Worm (Caenorhabditis elegans) whole organism, young adult: ENCODE results near the gene srd-54.

Source experiments
- F22D6.2 ChIP-seq: sonication (generic microtip); optimal IDR thresholded peaks from 2 replicates; lab custom pipeline; 2016; ENCODE audit warnings: mild to moderate bottlenecking, missing genetic modification characterization, missing compliant biosample characterization
- F33H1.4 ChIP-seq: fragments of 200-800 bp; sonication (Bioruptor generic); IDR thresholded peaks from 2 replicates; pipeline ENCODE4 v1.3.6; 2022; ENCODE audit warnings: missing genetic modification reagents, missing genetic modification characterization, missing compliant biosample characterization
- F49E8.2 ChIP-seq: sonication (generic microtip); optimal IDR thresholded peaks from 3 replicates; lab custom pipeline; 2017; ENCODE audit warnings: missing genetic modification characterization, mild to moderate bottlenecking, missing compliant biosample characterization, antibody characterized with exemption, moderate library complexity; ENCODE audit not compliant: insufficient read depth
- F52B5.7 ChIP-seq: sonication (generic microtip); optimal IDR thresholded peaks from 2 replicates; lab custom pipeline; 2016; ENCODE audit warnings: mild to moderate bottlenecking, missing genetic modification characterization, missing compliant biosample characterization
- F57C9.4 ChIP-seq: sonication (generic microtip); optimal IDR thresholded peaks from 2 replicates; lab custom pipeline; 2017; ENCODE audit warnings: mild to moderate bottlenecking, missing genetic modification characterization, missing compliant biosample characterization
- K12H6.12 ChIP-seq: fragments of 200-800 bp; sonication (Bioruptor generic); optimal IDR thresholded peaks from 2 replicates; lab custom pipeline; 2018; ENCODE audit warnings: mild to moderate bottlenecking, missing genetic modification characterization, missing compliant biosample characterization
- T26A5.8 ChIP-seq: sonication (generic microtip); optimal IDR thresholded peaks from 2 replicates; lab custom pipeline; 2016; ENCODE audit warnings: missing genetic modification characterization, missing compliant biosample characterization
- Y53F4B.3 ChIP-seq: fragments of 200-800 bp; sonication (Bioruptor generic); IDR thresholded peaks from 2 replicates; pipeline ENCODE4 v1.3.6; 2022; ENCODE audit warnings: missing genetic modification reagents, missing genetic modification characterization, missing compliant biosample characterization
- Y79H2A.3 ChIP-seq: fragments of 200-800 bp; sonication (Bioruptor generic); conservative IDR thresholded peaks from 2 replicates; pipeline ENCODE4 v1.3.6; 2022; ENCODE audit warnings: missing genetic modification reagents, missing genetic modification characterization, missing compliant biosample characterization
- Y95B8A.8 ChIP-seq: fragments of 200-800 bp; sonication (Bioruptor generic); IDR thresholded peaks from 2 replicates; pipeline ENCODE4 v1.3.6; 2022; ENCODE audit warnings: missing genetic modification reagents, missing genetic modification characterization, missing compliant biosample characterization
- ZK185.1 ChIP-seq: sonication (generic microtip); optimal IDR thresholded peaks from 2 replicates; lab custom pipeline; 2016; ENCODE audit warnings: mild to moderate bottlenecking, missing genetic modification characterization, missing compliant biosample characterization; ENCODE audit not compliant: poor library complexity, severe bottlenecking
- atf-7 ChIP-seq: sonication (generic microtip); optimal IDR thresholded peaks from 2 replicates; lab custom pipeline; 2017; ENCODE audit warnings: mild to moderate bottlenecking, missing genetic modification characterization, missing compliant biosample characterization
- athp-1 ChIP-seq: sonication (generic microtip); optimal IDR thresholded peaks from 2 replicates; lab custom pipeline; 2017; ENCODE audit warnings: mild to moderate bottlenecking, missing genetic modification characterization, missing compliant biosample characterization
- attf-3 ChIP-seq: fragments of 200-800 bp; sonication (Bioruptor generic); conservative IDR thresholded peaks from 2 replicates; pipeline ENCODE4 v1.3.6; 2022; ENCODE audit warnings: missing genetic modification reagents, missing genetic modification characterization, missing compliant biosample characterization
- attf-5 ChIP-seq: fragments of 200-800 bp; sonication (Bioruptor generic); optimal IDR thresholded peaks from 2 replicates; lab custom pipeline; 2018; ENCODE audit warnings: mild to moderate bottlenecking, missing genetic modification characterization, missing compliant biosample characterization
- bed-1 ChIP-seq: fragments of 200-800 bp; sonication (Bioruptor generic); IDR thresholded peaks from 2 replicates; pipeline ENCODE4 v1.3.6; 2022; ENCODE audit warnings: missing genetic modification reagents, missing genetic modification characterization, missing compliant biosample characterization
- ccch-3 ChIP-seq: fragments of 200-800 bp; sonication (Bioruptor generic); optimal IDR thresholded peaks from 2 replicates; lab custom pipeline; 2018; ENCODE audit warnings: mild to moderate bottlenecking, missing genetic modification characterization, missing compliant biosample characterization
- cebp-2 ChIP-seq: fragments of 200-800 bp; sonication (Bioruptor generic); IDR thresholded peaks from 2 replicates; pipeline ENCODE4 v1.3.6; 2022; ENCODE audit warnings: missing genetic modification characterization, missing compliant biosample characterization
- ceh-100 ChIP-seq: fragments of 200-800 bp; sonication (Bioruptor generic); IDR thresholded peaks from 2 replicates; pipeline ENCODE4 v1.3.6; 2022; ENCODE audit warnings: missing genetic modification reagents, missing genetic modification characterization, missing compliant biosample characterization
- ceh-27 ChIP-seq: fragments of 200-800 bp; sonication (Bioruptor generic); optimal IDR thresholded peaks from 2 replicates; lab custom pipeline; 2018; ENCODE audit warnings: mild to moderate bottlenecking, missing genetic modification characterization, moderate library complexity, missing compliant biosample characterization
- ceh-79 ChIP-seq: sonication (generic microtip); optimal IDR thresholded peaks from 2 replicates; lab custom pipeline; 2017; ENCODE audit warnings: mild to moderate bottlenecking, missing genetic modification characterization, missing compliant biosample characterization
- dox-1 ChIP-seq: fragments of 200-800 bp; sonication (Bioruptor generic); IDR thresholded peaks from 2 replicates; pipeline ENCODE4 v1.3.6; 2022; ENCODE audit warnings: missing genetic modification reagents, missing genetic modification characterization, missing compliant biosample characterization
- dpff-1 ChIP-seq: sonication (generic microtip); optimal IDR thresholded peaks from 2 replicates; lab custom pipeline; 2017; ENCODE audit warnings: mild to moderate bottlenecking, missing genetic modification characterization, missing compliant biosample characterization
- dpl-1 ChIP-seq: fragments of 150-350 bp; optimal IDR thresholded peaks from 2 replicates; lab custom pipeline; 2014; ENCODE audit warnings: missing biosample characterization, missing genetic modification reagents, missing genetic modification characterization
- gei-17 ChIP-seq: fragments of 200-800 bp; sonication (Bioruptor generic); optimal IDR thresholded peaks from 2 replicates; lab custom pipeline; 2018; ENCODE audit warnings: mild to moderate bottlenecking, missing genetic modification characterization, missing compliant biosample characterization
- him-1 ChIP-seq: sonication (generic microtip); optimal IDR thresholded peaks from 2 replicates; lab custom pipeline; 2016; ENCODE audit warnings: missing genotype, missing genetic modification reagents, missing genetic modification characterization, missing compliant biosample characterization
- hrde-1 ChIP-seq: sonication (generic microtip); optimal IDR thresholded peaks from 2 replicates; lab custom pipeline; 2016; ENCODE audit warnings: missing genetic modification characterization, mild to moderate bottlenecking, missing compliant biosample characterization, moderate library complexity, missing genotype, missing genetic modification reagents, borderline replicate concordance
- lag-1 ChIP-seq: fragments of 200-800 bp; sonication (Bioruptor generic); IDR thresholded peaks from 2 replicates; pipeline ENCODE4 v1.3.6; 2022; ENCODE audit warnings: missing genetic modification reagents, missing genetic modification characterization, missing compliant biosample characterization
- lin-40 ChIP-seq: sonication (generic microtip); optimal IDR thresholded peaks from 2 replicates; lab custom pipeline; 2016; ENCODE audit warnings: missing genetic modification characterization, mild to moderate bottlenecking, missing compliant biosample characterization, missing genotype, missing genetic modification reagents
- lir-1 ChIP-seq: fragments of 200-800 bp; sonication (Bioruptor generic); conservative IDR thresholded peaks from 2 replicates; pipeline ENCODE4 v1.3.6; 2022; ENCODE audit warnings: missing genetic modification reagents, missing genetic modification characterization, missing compliant biosample characterization
- lsl-1 ChIP-seq: fragments of 200-800 bp; sonication (Bioruptor generic); optimal IDR thresholded peaks from 2 replicates; lab custom pipeline; 2018; ENCODE audit warnings: mild to moderate bottlenecking, missing genetic modification characterization, moderate library complexity, missing compliant biosample characterization
- madf-3 ChIP-seq: fragments of 200-800 bp; sonication (Bioruptor generic); IDR thresholded peaks from 2 replicates; pipeline ENCODE4 v1.3.6; 2022; ENCODE audit warnings: missing genetic modification reagents, missing genetic modification characterization, missing compliant biosample characterization
- pbrm-1 ChIP-seq: fragments of 200-800 bp; sonication (Bioruptor generic); IDR thresholded peaks from 2 replicates; pipeline ENCODE4 v1.3.6; 2022; ENCODE audit warnings: missing genetic modification reagents, missing genetic modification characterization, missing compliant biosample characterization
- pha-4 ChIP-seq: fragments of 150-350 bp; sonication (generic microtip); optimal IDR thresholded peaks from 2 replicates; lab custom pipeline; 2014; ENCODE audit warnings: missing biosample characterization, missing genetic modification reagents, missing genetic modification characterization
- rec-8 ChIP-seq, 2 experiments: sonication (generic microtip); optimal IDR thresholded peaks; 2 replicates each; lab custom pipeline; 2016; ENCODE audit warnings: mild to moderate bottlenecking in 2 of 2, missing genetic modification characterization in 2 of 2, missing genetic modification reagents in 2 of 2, missing genotype in 2 of 2, missing biosample characterization in 1 of 2, missing compliant biosample characterization in 1 of 2, moderate library complexity in 1 of 2
- repo-1 ChIP-seq: sonication (generic microtip); optimal IDR thresholded peaks from 2 replicates; lab custom pipeline; 2017; ENCODE audit warnings: mild to moderate bottlenecking, missing genetic modification characterization, missing compliant biosample characterization
- rpc-1 ChIP-seq, 2 experiments: fragments of 150-350 bp in 1 of 2; sonication (generic microtip) in 1 of 2; optimal IDR thresholded peaks; 2 replicates each; lab custom pipeline; 2014 to 2018; ENCODE audit warnings: missing biosample characterization in 1 of 2, missing genetic modification characterization in 1 of 2, missing genetic modification reagents in 1 of 2, missing genotype in 1 of 2
- snpc-1.3 ChIP-seq: sonication (generic microtip); optimal IDR thresholded peaks from 2 replicates; lab custom pipeline; 2017; ENCODE audit warnings: missing genetic modification characterization, mild to moderate bottlenecking, missing compliant biosample characterization, antibody characterized with exemption, moderate library complexity, missing genotype, missing genetic modification reagents; ENCODE audit not compliant: insufficient read depth
- sptf-2 ChIP-seq: fragments of 200-800 bp; sonication (Bioruptor generic); optimal IDR thresholded peaks from 2 replicates; lab custom pipeline; 2018; ENCODE audit warnings: mild to moderate bottlenecking, missing genetic modification characterization, missing compliant biosample characterization
- xnd-1 ChIP-seq: sonication (generic microtip); optimal IDR thresholded peaks from 2 replicates; lab custom pipeline; 2016; ENCODE audit warnings: missing genotype, missing genetic modification reagents, missing genetic modification characterization, missing compliant biosample characterization
- ztf-26 ChIP-seq: sonication (generic microtip); optimal IDR thresholded peaks from 2 replicates; lab custom pipeline; 2017; ENCODE audit warnings: missing genetic modification characterization, missing compliant biosample characterization
- ztf-28 ChIP-seq: fragments of 200-800 bp; sonication (Bioruptor generic); IDR thresholded peaks from 2 replicates; pipeline ENCODE4 v1.3.6; 2022; ENCODE audit warnings: missing genetic modification reagents, missing genetic modification characterization, missing compliant biosample characterization

The srd-54 gene

ce11 chrII:7459205-7459604, 26.8 kb downstream of the srd-54 start, which contains the start of gene D1022.2:
Gene D1022.2 (plus strand): TSS chrII:7459505.
- no peak for TF ChIP-seq dpl-1 (GFP tag; lab: Kevin White, UChicago)
- no peak for TF ChIP-seq rpc-1 (optimal IDR thresholded peaks at IDR 0.05; lab: Kevin White, UChicago)
- no peak for TF ChIP-seq rpc-1 (tag; optimal IDR thresholded peaks at IDR 0.05; lab: Kevin White, UChicago)

DNA sequence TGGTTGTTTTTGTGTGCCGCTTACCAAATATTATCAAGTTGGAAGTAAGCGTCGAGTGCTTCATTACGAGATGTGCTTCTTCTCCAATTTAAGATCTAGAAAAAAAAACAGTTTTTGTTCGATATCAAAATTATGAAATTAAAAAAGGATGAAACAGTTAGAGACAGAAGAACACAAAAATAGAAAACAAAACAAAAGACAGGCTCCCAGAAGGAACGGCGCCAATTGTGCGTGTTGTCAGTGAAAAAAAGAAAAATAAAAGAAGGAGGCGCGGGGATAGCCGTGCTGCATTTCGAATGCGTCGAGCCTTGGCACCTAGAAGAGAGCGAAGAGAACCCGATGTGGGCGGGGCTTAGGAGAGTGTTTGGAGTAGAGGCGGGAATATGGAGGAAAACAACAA, 33.1 kb downstream of the srd-54 start, which contains the start of gene sro-1:
Gene sro-1 (minus strand): TSS at position 101 of the 400 bp plus-strand sequence.
- no peak for TF ChIP-seq Y53F4B.3 (GFP tag; lab: Robert Waterston, UW)
- TF ChIP-seq him-1 (tag; lab: Kevin White, UChicago) = no peak
- TF ChIP-seq lag-1 (GFP tag; lab: Robert Waterston, UW) = no peak
- no peak for TF ChIP-seq repo-1
- no peak for TF ChIP-seq sptf-2 (GFP tag; lab: Kevin White, UChicago)
- TF ChIP-seq gei-17 (GFP tag; lab: Kevin White, UChicago) = no peak

ce11 chrII:7469318-7469717, 36.9 kb downstream of the srd-54 start:
- TF ChIP-seq dox-1 = no peak
- no peak for TF ChIP-seq ccch-3
- TF ChIP-seq F33H1.4 (GFP tag; lab: Robert Waterston, UW) = no peak
- no peak for TF ChIP-seq ceh-27 (GFP tag; lab: Kevin White, UChicago)
- TF ChIP-seq lir-1 = no peak
- no peak for TF ChIP-seq K12H6.12 (tag; lab: Kevin White, UChicago)
- TF ChIP-seq F57C9.4 = no peak
- no peak for TF ChIP-seq pbrm-1 (GFP tag; lab: Robert Waterston, UW)
- TF ChIP-seq xnd-1 (tag; lab: Kevin White, UChicago) = no peak
- TF ChIP-seq rpc-1 (optimal IDR thresholded peaks at IDR 0.05; lab: Kevin White, UChicago) = no peak
- TF ChIP-seq rpc-1 (tag; optimal IDR thresholded peaks at IDR 0.05; lab: Kevin White, UChicago) = no peak
- TF ChIP-seq atf-7 (tag; lab: Kevin White, UChicago) = no peak
- no peak for TF ChIP-seq madf-3 (GFP tag; lab: Robert Waterston, UW)
- no peak for TF ChIP-seq cebp-2 (GFP tag; lab: Robert Waterston, UW)
- no peak for TF ChIP-seq ztf-26
- no peak for TF ChIP-seq ceh-79 (tag; lab: Kevin White, UChicago)
- no peak for TF ChIP-seq ceh-100 (GFP tag; lab: Robert Waterston, UW)
- TF ChIP-seq repo-1 = no peak
- no peak for TF ChIP-seq F49E8.2 (tag; lab: Kevin White, UChicago)
- no peak for TF ChIP-seq Y53F4B.3 (GFP tag; lab: Robert Waterston, UW)
- no peak for TF ChIP-seq pha-4 (tag; lab: Kevin White, UChicago)

DNA sequence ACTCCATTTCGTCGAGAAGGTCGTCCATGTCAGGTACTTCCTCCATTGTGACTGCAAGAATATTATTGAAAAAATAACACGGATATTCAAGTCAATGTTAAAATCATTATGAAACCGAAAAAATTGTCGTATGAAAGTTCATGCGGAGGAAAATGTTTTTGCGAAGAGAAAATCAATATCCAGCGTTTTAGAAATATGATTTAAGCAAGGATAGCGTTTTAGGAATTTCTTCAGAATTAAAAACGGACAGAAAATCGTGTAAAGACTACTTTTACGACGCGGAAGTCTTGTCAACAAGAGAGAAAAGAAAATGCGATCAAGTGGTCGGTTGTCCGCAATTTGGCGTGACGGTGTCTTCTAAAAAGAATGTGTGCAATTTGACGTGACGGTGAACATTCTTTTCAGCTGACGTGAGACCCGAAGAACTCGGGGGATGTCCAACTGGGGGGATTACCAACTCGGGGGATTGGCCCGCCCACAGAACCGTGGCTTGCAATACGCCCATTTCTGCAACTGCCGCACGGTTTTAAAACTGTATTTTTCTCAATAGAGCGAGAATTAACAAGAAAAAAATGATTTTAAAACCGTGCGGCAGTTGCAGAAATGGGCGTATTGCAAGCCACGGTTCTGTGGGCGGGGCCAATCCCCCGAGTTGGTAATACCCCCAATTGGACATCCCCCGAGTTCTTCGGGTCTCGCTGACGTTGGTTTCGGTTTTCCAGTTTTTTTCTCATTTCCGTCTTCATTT, 46.2 kb downstream of the srd-54 start, which contains the start of the genes aka-1 and ubc-6:
Gene aka-1 (minus strand): TSS at position 51 of the 748 bp plus-strand sequence.
Gene ubc-6 (plus strand): TSS at position 701 of the 748 bp plus-strand sequence.
- no peak for TF ChIP-seq T26A5.8 (tag; lab: Kevin White, UChicago)
- peak; percentile 48 for TF ChIP-seq hrde-1 (tag; lab: Kevin White, UChicago)
- TF ChIP-seq rec-8 (tag; optimal IDR thresholded peaks at IDR 0.05; lab: Kevin White, UChicago) = no peak
- peak; percentile 94 for TF ChIP-seq Y95B8A.8 (GFP tag; lab: Robert Waterston, UW)
- TF ChIP-seq athp-1 (tag; lab: Kevin White, UChicago) = peak; percentile 88
- peak; percentile 81 for TF ChIP-seq lsl-1 (GFP tag; lab: Kevin White, UChicago)
- peak; percentile 70; the same call in 1 of the 2 replicates for TF ChIP-seq bed-1 (GFP tag; lab: Robert Waterston, UW)
- TF ChIP-seq dpff-1 (tag; lab: Kevin White, UChicago) = no peak
- peak; percentile 83 for TF ChIP-seq attf-3 (GFP tag; lab: Robert Waterston, UW)
- peak; percentile 41 for TF ChIP-seq snpc-1.3 (tag; lab: Kevin White, UChicago)
- TF ChIP-seq ZK185.1 (tag; lab: Kevin White, UChicago) = peak; percentile 77
- TF ChIP-seq F22D6.2 = peak; percentile 39
- peak; percentile 95 for TF ChIP-seq Y79H2A.3 (GFP tag; lab: Robert Waterston, UW)
- TF ChIP-seq lag-1 (GFP tag; lab: Robert Waterston, UW) = no peak
- TF ChIP-seq attf-5 (GFP tag; lab: Kevin White, UChicago) = peak; percentile 96
- peak; percentile 54 for TF ChIP-seq F52B5.7
- TF ChIP-seq lin-40 (tag; lab: Kevin White, UChicago) = peak; percentile 95
- TF ChIP-seq ztf-28 (GFP tag; lab: Robert Waterston, UW) = peak; percentile 92
